Worm (Caenorhabditis elegans): ENCODE results near the gene tbb-4.

DNA sequence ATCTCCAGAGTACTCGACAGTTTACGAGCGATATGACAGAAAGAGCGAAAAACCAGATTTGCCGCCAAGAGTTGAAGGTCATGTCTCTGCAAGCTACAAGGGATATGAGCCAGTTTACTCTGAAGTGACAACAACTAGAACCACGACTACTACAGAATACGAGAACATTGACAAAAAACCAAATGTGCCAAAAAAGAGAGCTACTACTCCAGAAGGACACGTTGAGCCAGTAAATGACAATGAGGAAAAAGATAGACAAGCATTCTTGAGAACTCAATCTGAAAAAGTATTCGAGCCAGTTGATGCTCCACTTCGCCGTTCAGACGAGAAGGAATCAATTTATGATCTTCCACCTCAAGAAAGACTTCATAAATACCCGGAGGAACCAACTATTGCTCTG lies 19.4 kb downstream of the tbb-4 start:
- TF ChIP-seq fkh-10 (GFP tag; optimal IDR thresholded peaks at IDR 0.05) (no peak), nhr-76 (tag; optimal IDR thresholded peaks at IDR 0.05) (no peak), pqm-1 (tag; optimal IDR thresholded peaks at IDR 0.05) (no peak), egl-27 (tag; optimal IDR thresholded peaks at IDR 0.05) (no peak), jun-1 (tag; optimal IDR thresholded peaks at IDR 0.05) (no peak), R02D3.7 (tag; optimal IDR thresholded peaks at IDR 0.05) (no peak), nhr-11 (tag; optimal IDR thresholded peaks at IDR 0.05) (no peak), nhr-25 (tag; optimal IDR thresholded peaks at IDR 0.05) (no peak), elt-1 (tag; optimal IDR thresholded peaks at IDR 0.05) (no peak)
